Worm (Caenorhabditis elegans) whole organism, L1 larva: ENCODE data around the gene C17C3.6.

Experiments used
- C16A3.4 ChIP-seq: fragments of 150-350 bp; optimal IDR thresholded peaks from 2 replicates; lab custom pipeline; 2014; ENCODE audit warnings: missing biosample characterization, missing genetic modification characterization
- C34B4.2 ChIP-seq: sonication (generic microtip); optimal IDR thresholded peaks from 2 replicates; lab custom pipeline; 2017; ENCODE audit warnings: mild to moderate bottlenecking, missing genetic modification characterization, missing compliant biosample characterization
- F16B12.6 ChIP-seq: fragments of 150-350 bp; optimal IDR thresholded peaks from 2 replicates; lab custom pipeline; 2014; ENCODE audit warnings: missing biosample characterization, missing genetic modification characterization
- aly-2 ChIP-seq: fragments of 150-350 bp; optimal IDR thresholded peaks from 2 replicates; lab custom pipeline; 2014; ENCODE audit warnings: missing biosample characterization, missing genetic modification characterization
- ama-1 ChIP-seq: fragments of 150-350 bp; optimal IDR thresholded peaks from 2 replicates; lab custom pipeline; 2014
- blmp-1 ChIP-seq: fragments of 150-350 bp; optimal IDR thresholded peaks from 2 replicates; lab custom pipeline; 2014; ENCODE audit warnings: missing biosample characterization, missing genetic modification characterization
- ceh-63 ChIP-seq: fragments of 200-800 bp; sonication (Bioruptor generic); optimal IDR thresholded peaks from 2 replicates; lab custom pipeline; 2018; ENCODE audit warnings: mild to moderate bottlenecking, missing genetic modification characterization, missing compliant biosample characterization
- ceh-8 ChIP-seq: fragments of 200-800 bp; sonication (Bioruptor generic); optimal IDR thresholded peaks from 2 replicates; lab custom pipeline; 2018; ENCODE audit warnings: mild to moderate bottlenecking, missing genetic modification characterization, moderate library complexity, missing compliant biosample characterization
- ceh-82 ChIP-seq, 3 experiments: fragments of 150-350 bp in 1 of 3; sonication (generic microtip) in 2 of 3; optimal IDR thresholded peaks; 2 replicates each; lab custom pipeline; 2014 to 2017; ENCODE audit warnings: missing biosample characterization in 3 of 3, missing genetic modification characterization in 3 of 3
- ceh-88 ChIP-seq: fragments of 200-800 bp; sonication (Bioruptor generic); IDR thresholded peaks from 2 replicates; pipeline ENCODE4 v1.3.6; 2022; ENCODE audit warnings: missing genetic modification characterization, missing compliant biosample characterization
- ceh-90 ChIP-seq: sonication (generic microtip); optimal IDR thresholded peaks from 2 replicates; lab custom pipeline; 2016; ENCODE audit warnings: missing genetic modification characterization, missing compliant biosample characterization
- efl-1 ChIP-seq, 4 experiments: fragments of 150-350 bp; optimal IDR thresholded peaks in 3 of 4; peaks in 1 of 4; 1 replicate in 1 of 4; 2 replicates in 3 of 4; lab custom pipeline; 2014; ENCODE audit warnings: missing biosample characterization in 2 of 4, missing genetic modification characterization in 2 of 4, missing genetic modification reagents in 2 of 4
- egl-13 ChIP-seq: sonication (generic microtip); optimal IDR thresholded peaks from 2 replicates; lab custom pipeline; 2016; ENCODE audit warnings: missing genotype, missing genetic modification reagents, missing genetic modification characterization, missing compliant biosample characterization
- elt-2 ChIP-seq: sonication (generic microtip); optimal IDR thresholded peaks from 2 replicates; lab custom pipeline; 2016; ENCODE audit warnings: missing genetic modification characterization, mild to moderate bottlenecking, inconsistent platforms, missing compliant biosample characterization, missing genetic modification reagents
- elt-3 ChIP-seq, 6 experiments: fragments of 150-350 bp in 1 of 6; sonication (generic microtip); optimal IDR thresholded peaks; 2 replicates each; lab custom pipeline; 2017 to 2018; ENCODE audit warnings: missing biosample characterization in 6 of 6, missing genetic modification characterization in 6 of 6, inconsistent platforms in 1 of 6
- fkh-10 ChIP-seq: sonication (generic microtip); optimal IDR thresholded peaks from 2 replicates; lab custom pipeline; 2017; ENCODE audit warnings: missing biosample characterization, missing genetic modification reagents, missing genetic modification characterization
- fkh-4 ChIP-seq: sonication (generic microtip); optimal IDR thresholded peaks from 2 replicates; lab custom pipeline; 2016; ENCODE audit warnings: missing compliant biosample characterization, missing genetic modification characterization, borderline replicate concordance
- fos-1 ChIP-seq: fragments of 150-350 bp; optimal IDR thresholded peaks from 2 replicates; lab custom pipeline; 2014; ENCODE audit warnings: missing biosample characterization, missing genetic modification characterization
- hlh-4 ChIP-seq: sonication (generic microtip); optimal IDR thresholded peaks from 2 replicates; lab custom pipeline; 2016; ENCODE audit warnings: mild to moderate bottlenecking, missing genetic modification characterization, missing compliant biosample characterization
- isw-1 ChIP-seq: fragments of 200-800 bp; sonication (Bioruptor generic); IDR thresholded peaks from 2 replicates; pipeline ENCODE4 v1.3.6; 2022; ENCODE audit warnings: missing genetic modification characterization, missing compliant biosample characterization
- jun-1 ChIP-seq: fragments of 150-350 bp; optimal IDR thresholded peaks from 2 replicates; lab custom pipeline; 2014; ENCODE audit warnings: missing biosample characterization, missing genetic modification reagents, missing genetic modification characterization
- lin-35 ChIP-seq, 2 experiments: fragments of 150-350 bp; optimal IDR thresholded peaks; 2 replicates each; lab custom pipeline; 2014; ENCODE audit warnings: missing biosample characterization in 2 of 2, missing genetic modification characterization in 2 of 2, missing genetic modification reagents in 2 of 2
- lin-39 ChIP-seq: fragments of 150-350 bp; optimal IDR thresholded peaks from 2 replicates; lab custom pipeline; 2014; ENCODE audit warnings: missing biosample characterization, missing genetic modification reagents, missing genetic modification characterization
- lir-3 ChIP-seq: sonication (generic microtip); optimal IDR thresholded peaks from 2 replicates; lab custom pipeline; 2016; ENCODE audit warnings: mild to moderate bottlenecking, missing genetic modification characterization, moderate library complexity, missing compliant biosample characterization; ENCODE audit not compliant: poor library complexity
- mdl-1 ChIP-seq, 2 experiments: fragments of 150-350 bp; optimal IDR thresholded peaks; 2 replicates each; lab custom pipeline; 2014 to 2017; ENCODE audit warnings: missing biosample characterization in 2 of 2, missing genetic modification characterization in 2 of 2, inconsistent platforms in 1 of 2
- mef-2 ChIP-seq: fragments of 150-350 bp; optimal IDR thresholded peaks from 2 replicates; lab custom pipeline; 2014; ENCODE audit warnings: missing biosample characterization, missing genetic modification characterization
- mep-1 ChIP-seq: fragments of 150-350 bp; optimal IDR thresholded peaks from 2 replicates; lab custom pipeline; 2014; ENCODE audit warnings: missing biosample characterization, missing genetic modification characterization
- nhr-11 ChIP-seq: fragments of 150-350 bp; optimal IDR thresholded peaks from 2 replicates; lab custom pipeline; 2014; ENCODE audit warnings: missing biosample characterization, missing genetic modification characterization
- nhr-19 ChIP-seq: fragments of 200-800 bp; sonication (Bioruptor generic); conservative IDR thresholded peaks from 2 replicates; pipeline ENCODE4 v1.3.6; 2022; ENCODE audit warnings: missing genetic modification characterization, missing compliant biosample characterization
- nhr-20 ChIP-seq: sonication (generic microtip); optimal IDR thresholded peaks from 2 replicates; lab custom pipeline; 2016; ENCODE audit warnings: mild to moderate bottlenecking, missing genetic modification characterization, missing compliant biosample characterization
- nhr-28 ChIP-seq: fragments of 150-350 bp; optimal IDR thresholded peaks from 2 replicates; lab custom pipeline; 2014; ENCODE audit warnings: missing biosample characterization, missing genetic modification characterization
- nhr-47 ChIP-seq: sonication (generic microtip); optimal IDR thresholded peaks from 2 replicates; lab custom pipeline; 2016; ENCODE audit warnings: mild to moderate bottlenecking, missing genetic modification characterization, moderate library complexity, missing compliant biosample characterization
- nhr-71 ChIP-seq: sonication (generic microtip); optimal IDR thresholded peaks from 2 replicates; lab custom pipeline; 2016; ENCODE audit warnings: mild to moderate bottlenecking, missing genetic modification characterization, moderate library complexity, missing compliant biosample characterization
- nhr-76 ChIP-seq: sonication (generic microtip); optimal IDR thresholded peaks from 2 replicates; lab custom pipeline; 2017; ENCODE audit warnings: missing biosample characterization, missing genetic modification characterization
- nhr-84 ChIP-seq: sonication (generic microtip); optimal IDR thresholded peaks from 2 replicates; lab custom pipeline; 2017; ENCODE audit warnings: missing biosample characterization, missing genetic modification characterization
- nhr-85 ChIP-seq: sonication (generic microtip); peaks from one replicate; lab custom pipeline; 2016; ENCODE audit warnings: missing genetic modification characterization, inconsistent platforms, missing compliant biosample characterization
- pag-3 ChIP-seq: sonication (generic microtip); optimal IDR thresholded peaks from 2 replicates; lab custom pipeline; 2017; ENCODE audit warnings: missing genetic modification characterization, mild to moderate bottlenecking, missing compliant biosample characterization, antibody characterized with exemption, borderline replicate concordance; ENCODE audit not compliant: insufficient read depth
- pax-3 ChIP-seq: fragments of 200-800 bp; sonication (Bioruptor generic); optimal IDR thresholded peaks from 2 replicates; lab custom pipeline; 2018; ENCODE audit warnings: mild to moderate bottlenecking, missing genetic modification characterization, moderate library complexity, missing compliant biosample characterization
- snpc-4 ChIP-seq: fragments of 150-350 bp; optimal IDR thresholded peaks from 2 replicates; lab custom pipeline; 2014; ENCODE audit warnings: missing biosample characterization, missing genetic modification characterization
- sup-37 ChIP-seq: fragments of 200-800 bp; sonication (Bioruptor generic); optimal IDR thresholded peaks from 2 replicates; lab custom pipeline; 2018; ENCODE audit warnings: mild to moderate bottlenecking, missing genetic modification characterization, missing compliant biosample characterization
- vab-15 ChIP-seq: sonication (generic microtip); optimal IDR thresholded peaks from 2 replicates; lab custom pipeline; 2017; ENCODE audit warnings: missing genotype, mild to moderate bottlenecking, missing genetic modification characterization, missing compliant biosample characterization
- zip-4 ChIP-seq: fragments of 200-800 bp; sonication (Bioruptor generic); optimal IDR thresholded peaks from 2 replicates; lab custom pipeline; 2018; ENCODE audit warnings: mild to moderate bottlenecking, missing genetic modification characterization, moderate library complexity, missing compliant biosample characterization

The C17C3.6 gene

ce11 chrII:5587794-5588193, 37.9 kb downstream of the C17C3.6 start:
- TF ChIP-seq ceh-88 (no peak), elt-2 (no peak), nhr-76 (tag; lab: Kevin White, UChicago) (no peak), C34B4.2 (tag; lab: Kevin White, UChicago) (no peak), mep-1 (tag; lab: Kevin White, UChicago) (no peak), efl-1 (optimal IDR thresholded peaks at IDR 0.05; lab: Kevin White, UChicago) (no peak), efl-1 (GFP tag; optimal IDR thresholded peaks at IDR 0.05 in 1 of 2; lab: Kevin White, UChicago) (no peak), ceh-90 (no peak), ama-1 (lab: Kevin White, UChicago) (no peak), jun-1 (tag; lab: Kevin White, UChicago) (no peak)

ce11 chrII:5589690-5590089, 39.8 kb downstream of the C17C3.6 start, which contains the start of gene C17G10.13:
Gene C17G10.13, minus strand, starts transcription at chrII:5589790.
- TF ChIP-seq C16A3.4 (tag; lab: Kevin White, UChicago), result no peak
- TF ChIP-seq mef-2 (tag; lab: Kevin White, UChicago), result no peak
- no peak for TF ChIP-seq nhr-71 (tag; lab: Kevin White, UChicago)
- no peak for TF ChIP-seq hlh-4 (tag; lab: Kevin White, UChicago)
- TF ChIP-seq F16B12.6 (tag; lab: Kevin White, UChicago), result no peak
- TF ChIP-seq aly-2, result no peak
- no peak for TF ChIP-seq zip-4
- TF ChIP-seq fos-1, result no peak
- TF ChIP-seq lin-39, result no peak

ce11 chrII:5591558-5591957, 41.7 kb downstream of the C17C3.6 start:
- TF ChIP-seq nhr-85 (tag; lab: Kevin White, UChicago), result peak; percentile 52
- TF ChIP-seq elt-3 (tag; optimal IDR thresholded peaks at IDR 0.05; lab: Kevin White, UChicago), result no peak
- TF ChIP-seq ceh-88, result no peak
- no peak for TF ChIP-seq blmp-1 (tag; lab: Kevin White, UChicago)
- no peak for TF ChIP-seq mef-2 (tag; lab: Kevin White, UChicago)
- TF ChIP-seq nhr-47 (tag; lab: Kevin White, UChicago), result no peak
- no peak for TF ChIP-seq efl-1 (optimal IDR thresholded peaks at IDR 0.05; lab: Kevin White, UChicago)
- peak in 1 of 2 experiments; percentile 82 for TF ChIP-seq efl-1 (GFP tag; optimal IDR thresholded peaks at IDR 0.05 in 1 of 2; lab: Kevin White, UChicago)
- TF ChIP-seq pag-3 (tag; lab: Kevin White, UChicago), result no peak
- TF ChIP-seq ceh-82 (tag; optimal IDR thresholded peaks at IDR 0.05; lab: Kevin White, UChicago), result no peak
- no peak for TF ChIP-seq nhr-19 (GFP tag; lab: Robert Waterston, UW)

- no peak for TF ChIP-seq nhr-28 (tag; lab: Kevin White, UChicago)
- peak; percentile 72 for TF ChIP-seq nhr-85 (tag; lab: Kevin White, UChicago)
- TF ChIP-seq hlh-4 (tag; lab: Kevin White, UChicago), result no peak
- TF ChIP-seq lir-3, result no peak
Measured at ce11 chrII:5592857-5593256, 43.0 kb downstream of the C17C3.6 start.

- TF ChIP-seq lin-35 (GFP tag; optimal IDR thresholded peaks at IDR 0.05; lab: Kevin White, UChicago) (peak; percentile 70 to 86), nhr-28 (tag; lab: Kevin White, UChicago) (no peak), ceh-8 (no peak), blmp-1 (tag; lab: Kevin White, UChicago) (peak; percentile 64), ceh-82 (tag; optimal IDR thresholded peaks at IDR 0.05; lab: Kevin White, UChicago) (peak in 1 of 3 experiments; percentile 36), nhr-85 (tag; lab: Kevin White, UChicago) (peak; percentile 90), pag-3 (tag; lab: Kevin White, UChicago) (peak; percentile 98), nhr-19 (GFP tag; lab: Robert Waterston, UW) (peak; percentile 76), sup-37 (GFP tag; lab: Kevin White, UChicago) (peak; percentile 42), jun-1 (tag; lab: Kevin White, UChicago) (no peak), ceh-88 (no peak), nhr-20 (tag; lab: Kevin White, UChicago) (peak; percentile 91), aly-2 (no peak), fkh-10 (GFP tag; lab: Kevin White, UChicago) (no peak), egl-13 (no peak), ceh-63 (GFP tag; lab: Kevin White, UChicago) (no peak), fkh-4 (no peak), elt-2 (peak; percentile 33), isw-1 (GFP tag; lab: Robert Waterston, UW) (peak; percentile 37), mdl-1 (tag; optimal IDR thresholded peaks at IDR 0.05; lab: Kevin White, UChicago) (peak in 1 of 2 experiments; percentile 87), vab-15 (tag; lab: Kevin White, UChicago) (peak; percentile 56), nhr-84 (no peak), zip-4 (no peak), nhr-11 (tag; lab: Kevin White, UChicago) (no peak), hlh-4 (tag; lab: Kevin White, UChicago) (no peak), snpc-4 (tag; lab: Kevin White, UChicago) (peak; percentile 81), pax-3 (tag; lab: Kevin White, UChicago) (no peak)
Measured at ce11 chrII:5593377-5593932, 43.6 kb downstream of the C17C3.6 start, which contains the start of gene cdc-14. Gene cdc-14, minus strand, starts transcription at chrII:5593427.
